Worm (Caenorhabditis elegans) whole organism, midembryonic: ENCODE measurements around the gene F18E3.11.

Experiments used
- T22C8.4 ChIP-seq: fragments of 200-800 bp; sonication (Bioruptor generic); IDR thresholded peaks from 2 replicates; pipeline ENCODE4 v1.3.6; 2022; ENCODE audit warnings: missing genetic modification characterization, missing compliant biosample characterization
- cog-1 ChIP-seq: sonication (generic microtip); optimal IDR thresholded peaks from 2 replicates; lab custom pipeline; 2016; ENCODE audit warnings: missing genetic modification characterization, missing compliant biosample characterization
- flt-1 ChIP-seq: fragments of 200-800 bp; sonication (Bioruptor generic); IDR thresholded peaks from 2 replicates; pipeline ENCODE4 v1.3.6; 2022; ENCODE audit warnings: missing genetic modification characterization, missing compliant biosample characterization
- med-1 ChIP-seq: sonication (generic microtip); optimal IDR thresholded peaks from 2 replicates; lab custom pipeline; 2017; ENCODE audit warnings: missing genetic modification characterization, mild to moderate bottlenecking, missing compliant biosample characterization, antibody characterized with exemption, missing genetic modification reagents; ENCODE audit not compliant: insufficient read depth
- ref-1 ChIP-seq: fragments of 200-800 bp; sonication (Bioruptor generic); conservative IDR thresholded peaks from 2 replicates; pipeline ENCODE4 v1.3.6; 2022; ENCODE audit warnings: missing genetic modification reagents, missing genetic modification characterization, missing compliant biosample characterization
- tab-1 ChIP-seq: fragments of 200-800 bp; sonication (Bioruptor generic); IDR thresholded peaks from 2 replicates; pipeline ENCODE4 v1.3.6; 2022; ENCODE audit warnings: missing genetic modification characterization, missing compliant biosample characterization
- ztf-23 ChIP-seq: fragments of 200-800 bp; sonication (Bioruptor generic); IDR thresholded peaks from 2 replicates; pipeline ENCODE4 v1.3.6; 2022; ENCODE audit warnings: missing genetic modification reagents, missing genetic modification characterization, missing compliant biosample characterization

ce11 chrV:7420162-7420561, 6.9 kb downstream of the F18E3.11 start, which contains the start of gene srxa-4:
- TF ChIP-seq med-1 (GFP tag; lab: Kevin White, UChicago), result no peak
- TF ChIP-seq flt-1 (GFP tag; lab: Robert Waterston, UW), result no peak
- TF ChIP-seq T22C8.4 (GFP tag; lab: Robert Waterston, UW), result no peak
- TF ChIP-seq ztf-23 (GFP tag; lab: Robert Waterston, UW), result no peak
- no peak for TF ChIP-seq tab-1 (GFP tag; lab: Robert Waterston, UW)
- TF ChIP-seq ref-1, result no peak
- no peak for TF ChIP-seq cog-1
